Fruit fly (Drosophila melanogaster): ENCODE data around the gene bab1.

Gene bab1

DNA sequence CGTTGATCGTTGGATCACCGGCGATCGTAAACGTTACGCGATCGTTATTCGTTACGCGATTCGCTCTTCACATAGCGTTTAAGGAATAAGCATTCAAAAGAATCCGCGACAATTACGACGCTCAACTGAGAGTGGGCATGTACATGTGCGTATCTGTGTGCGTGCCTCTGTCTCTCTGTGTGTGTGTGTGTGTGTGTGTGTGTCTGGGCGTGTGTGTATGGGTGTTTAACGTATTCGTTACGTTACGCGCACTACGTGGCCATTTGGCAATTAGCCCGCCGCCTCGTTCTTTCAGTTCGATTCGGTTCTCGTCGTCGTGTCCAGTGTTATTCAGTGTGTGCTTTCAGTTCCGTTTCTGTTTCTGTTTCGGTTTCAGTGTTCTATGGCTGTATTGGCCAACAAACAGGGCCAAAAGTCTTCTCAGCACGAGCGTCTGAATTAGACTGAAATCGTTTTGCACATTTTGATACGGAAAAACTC lies at the start of gene bab1:
Gene bab1 (minus strand): TSS at position 430 of the 480 bp plus-strand sequence.
- no peak for TF ChIP-seq noc (tag; optimal IDR thresholded peaks at IDR 0.05)

- TF ChIP-seq noc (tag; optimal IDR thresholded peaks at IDR 0.05) = no peak
Measured at dm6 chr3L:1149230-1149629, 48.3 kb upstream of the bab1 start.

DNA sequence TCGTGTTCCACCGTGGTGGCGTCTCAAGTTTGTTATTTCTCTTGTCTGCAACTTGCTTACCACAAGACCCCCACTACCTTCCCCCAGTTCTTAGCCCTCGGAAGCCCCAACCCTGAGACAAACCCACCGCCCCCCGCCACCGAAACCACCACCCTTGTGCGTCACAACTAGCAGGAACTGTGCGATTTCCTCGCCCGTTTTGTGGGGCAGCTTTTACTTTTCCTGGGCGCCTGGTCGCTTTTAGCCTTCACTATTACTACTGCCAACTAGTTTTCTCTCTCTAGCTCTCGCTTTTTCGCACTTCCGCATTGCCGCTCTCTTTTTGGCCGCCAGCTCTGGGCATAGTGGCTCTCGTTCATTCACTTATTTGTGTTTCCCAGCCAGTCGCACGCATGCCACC lies 45.6 kb upstream of the bab1 start:
- no peak for TF ChIP-seq noc (tag; optimal IDR thresholded peaks at IDR 0.05)

dm6 chr3L:1140539-1140938 lies 39.6 kb upstream of the bab1 start:
- TF ChIP-seq noc (tag; optimal IDR thresholded peaks at IDR 0.05) = no peak

dm6 chr3L:1139376-1139775 lies 38.5 kb upstream of the bab1 start:
- TF ChIP-seq noc (tag; optimal IDR thresholded peaks at IDR 0.05) = no peak

- no peak for TF ChIP-seq noc (tag; optimal IDR thresholded peaks at IDR 0.05)
Measured at dm6 chr3L:1137509-1137908, 36.6 kb upstream of the bab1 start.

dm6 chr3L:1129565-1129964 lies 28.7 kb upstream of the bab1 start:
- no peak for TF ChIP-seq noc (tag; optimal IDR thresholded peaks at IDR 0.05)

dm6 chr3L:1123762-1124161 lies 22.9 kb upstream of the bab1 start:
- no peak for TF ChIP-seq noc (tag; optimal IDR thresholded peaks at IDR 0.05)

DNA sequence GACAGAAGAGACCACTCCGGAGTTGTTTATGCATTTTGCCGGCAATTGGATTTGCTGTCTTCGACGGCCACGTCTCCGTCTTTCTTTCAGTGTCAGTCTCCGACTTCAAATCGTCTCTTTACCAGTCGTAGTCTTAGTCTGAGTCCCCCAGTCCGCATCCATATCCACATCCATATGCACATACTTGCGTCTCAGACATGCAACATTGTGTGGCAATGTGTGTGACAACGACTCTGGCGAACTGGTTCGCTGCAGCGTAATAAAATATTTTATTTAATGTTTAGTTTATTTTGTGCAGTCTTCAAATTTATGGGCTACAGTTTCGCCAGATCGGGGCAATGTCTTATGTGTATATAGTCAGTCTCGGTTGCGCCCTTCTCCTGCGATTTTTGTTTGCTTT lies 20.8 kb upstream of the bab1 start:
- no peak for TF ChIP-seq noc (tag; optimal IDR thresholded peaks at IDR 0.05)

DNA sequence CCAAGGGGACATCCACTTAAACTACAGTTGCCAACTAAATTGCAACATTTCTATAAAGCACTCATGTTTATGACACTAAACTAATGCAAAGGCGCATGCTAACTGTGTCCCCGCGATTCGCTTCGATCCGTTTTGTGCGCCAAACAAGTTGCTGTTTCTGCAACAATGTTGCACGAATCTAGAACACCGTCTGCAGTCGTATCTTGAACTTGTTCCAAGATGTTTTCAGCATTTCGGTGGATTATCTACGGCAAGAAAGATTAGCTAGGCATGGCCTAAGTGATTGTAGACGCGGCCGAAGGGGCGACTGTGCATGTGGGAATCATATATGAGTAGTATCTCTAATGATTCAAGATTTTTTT lies 19.3 kb upstream of the bab1 start:
- no peak for TF ChIP-seq noc (tag; optimal IDR thresholded peaks at IDR 0.05)

dm6 chr3L:1119325-1120162 lies 18.7 kb upstream of the bab1 start:
- no peak for TF ChIP-seq noc (tag; optimal IDR thresholded peaks at IDR 0.05)

dm6 chr3L:1118504-1118903 lies 17.6 kb upstream of the bab1 start:
- TF ChIP-seq noc (tag; optimal IDR thresholded peaks at IDR 0.05) = no peak

DNA sequence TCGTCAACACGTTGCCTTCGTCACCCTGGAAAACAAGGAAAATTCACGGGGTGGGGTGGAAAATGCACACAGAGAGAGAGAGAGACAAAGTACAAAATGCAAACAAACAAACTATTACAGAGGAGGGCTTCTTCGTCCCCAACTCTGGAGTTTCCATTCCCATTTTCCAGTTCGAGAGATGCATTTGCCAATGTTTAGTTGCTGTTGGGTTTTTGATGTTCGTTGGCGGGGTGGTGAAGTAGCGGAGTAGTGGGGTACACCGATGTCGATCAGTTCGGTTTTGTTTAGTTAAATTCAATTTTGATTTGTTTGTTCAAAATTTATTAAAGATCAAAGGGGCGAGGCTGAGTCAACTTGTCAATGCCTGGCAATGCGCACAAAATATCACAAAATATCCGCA lies 16.7 kb upstream of the bab1 start:
- TF ChIP-seq noc (tag; optimal IDR thresholded peaks at IDR 0.05) = no peak

- no peak for TF ChIP-seq noc (tag; optimal IDR thresholded peaks at IDR 0.05)
Measured at dm6 chr3L:1102295-1102990, 1.6 kb upstream of the bab1 start.

DNA sequence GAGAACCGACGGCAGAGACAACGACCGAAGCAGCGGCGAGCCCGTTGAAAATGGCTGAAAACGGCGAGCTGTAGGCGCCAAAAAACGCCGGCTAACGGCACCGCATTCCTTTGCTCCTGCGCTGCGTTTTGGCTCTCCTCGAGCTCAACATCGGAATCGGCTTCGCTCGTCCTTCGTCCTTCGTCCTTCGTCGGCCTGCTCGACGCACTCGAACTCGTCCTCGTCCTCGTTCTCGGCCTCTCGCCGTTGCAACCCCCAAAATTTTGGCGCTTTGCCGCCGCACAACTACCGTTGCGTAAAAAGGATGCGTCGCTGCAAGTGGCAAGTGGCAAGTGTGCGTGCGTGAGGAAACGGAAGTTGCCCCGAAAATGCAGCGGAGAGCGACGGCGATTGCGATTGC lies 572 bp upstream of the bab1 start:
- TF ChIP-seq noc (tag; optimal IDR thresholded peaks at IDR 0.05) = no peak

dm6 chr3L:1099012-1099411 lies 1.9 kb downstream of the bab1 start:
- no peak for TF ChIP-seq noc (tag; optimal IDR thresholded peaks at IDR 0.05)

- no peak for TF ChIP-seq noc (tag; optimal IDR thresholded peaks at IDR 0.05)
Measured at dm6 chr3L:1098567-1098981, 2.3 kb downstream of the bab1 start.
